Worm (Caenorhabditis elegans) whole organism, L1 larva: Measurements from ENCODE around the gene W09D6.4.

ENCODE experiments used
- C34B4.2 ChIP-seq: sonication (generic microtip); optimal IDR thresholded peaks from 2 replicates; lab custom pipeline; 2017; ENCODE audit warnings: mild to moderate bottlenecking, missing genetic modification characterization, missing compliant biosample characterization
- Y116A8C.19 ChIP-seq: sonication (generic microtip); optimal IDR thresholded peaks from 2 replicates; lab custom pipeline; 2016; ENCODE audit warnings: missing compliant biosample characterization, missing genetic modification characterization, borderline replicate concordance
- aha-1 ChIP-seq: fragments of 150-350 bp; optimal IDR thresholded peaks from 2 replicates; lab custom pipeline; 2014; ENCODE audit warnings: missing biosample characterization, missing genetic modification characterization
- alr-1 ChIP-seq: fragments of 200-800 bp; sonication (Bioruptor generic); optimal IDR thresholded peaks from 2 replicates; lab custom pipeline; 2018; ENCODE audit warnings: borderline replicate concordance, mild to moderate bottlenecking, missing genetic modification characterization, missing compliant biosample characterization
- blmp-1 ChIP-seq: fragments of 150-350 bp; optimal IDR thresholded peaks from 2 replicates; lab custom pipeline; 2014; ENCODE audit warnings: missing biosample characterization, missing genetic modification characterization
- ceh-82 ChIP-seq, 3 experiments: fragments of 150-350 bp in 1 of 3; sonication (generic microtip) in 2 of 3; optimal IDR thresholded peaks; 2 replicates each; lab custom pipeline; 2014 to 2017; ENCODE audit warnings: missing biosample characterization in 3 of 3, missing genetic modification characterization in 3 of 3
- ceh-88 ChIP-seq: fragments of 200-800 bp; sonication (Bioruptor generic); IDR thresholded peaks from 2 replicates; pipeline ENCODE4 v1.3.6; 2022; ENCODE audit warnings: missing genetic modification characterization, missing compliant biosample characterization
- ceh-90 ChIP-seq: sonication (generic microtip); optimal IDR thresholded peaks from 2 replicates; lab custom pipeline; 2016; ENCODE audit warnings: missing genetic modification characterization, missing compliant biosample characterization
- dpl-1 ChIP-seq, 3 experiments: fragments of 150-350 bp in 2 of 3; sonication (generic microtip) in 1 of 3; optimal IDR thresholded peaks; 2 replicates each; lab custom pipeline; 2014 to 2017; ENCODE audit warnings: missing biosample characterization in 3 of 3, missing genetic modification characterization in 3 of 3, missing genetic modification reagents in 3 of 3
- efl-1 ChIP-seq, 4 experiments: fragments of 150-350 bp; optimal IDR thresholded peaks in 3 of 4; peaks in 1 of 4; 1 replicate in 1 of 4; 2 replicates in 3 of 4; lab custom pipeline; 2014; ENCODE audit warnings: missing biosample characterization in 2 of 4, missing genetic modification characterization in 2 of 4, missing genetic modification reagents in 2 of 4
- egl-13 ChIP-seq: sonication (generic microtip); optimal IDR thresholded peaks from 2 replicates; lab custom pipeline; 2016; ENCODE audit warnings: missing genotype, missing genetic modification reagents, missing genetic modification characterization, missing compliant biosample characterization
- egl-27 ChIP-seq, 2 experiments: fragments of 150-350 bp in 1 of 2; sonication (generic microtip); optimal IDR thresholded peaks; 3 replicates each; lab custom pipeline; 2017 to 2018; ENCODE audit warnings: missing biosample characterization in 2 of 2, missing genetic modification characterization in 2 of 2, missing genetic modification reagents in 2 of 2
- elt-2 ChIP-seq: sonication (generic microtip); optimal IDR thresholded peaks from 2 replicates; lab custom pipeline; 2016; ENCODE audit warnings: missing genetic modification characterization, mild to moderate bottlenecking, inconsistent platforms, missing compliant biosample characterization, missing genetic modification reagents
- elt-3 ChIP-seq, 6 experiments: fragments of 150-350 bp in 1 of 6; sonication (generic microtip); optimal IDR thresholded peaks; 2 replicates each; lab custom pipeline; 2017 to 2018; ENCODE audit warnings: missing biosample characterization in 6 of 6, missing genetic modification characterization in 6 of 6, inconsistent platforms in 1 of 6
- ets-5 ChIP-seq: fragments of 200-800 bp; sonication (Bioruptor generic); IDR thresholded peaks from 2 replicates; pipeline ENCODE4 v1.3.6; 2022; ENCODE audit warnings: missing genetic modification characterization, missing compliant biosample characterization
- fkh-10 ChIP-seq: sonication (generic microtip); optimal IDR thresholded peaks from 2 replicates; lab custom pipeline; 2017; ENCODE audit warnings: missing biosample characterization, missing genetic modification reagents, missing genetic modification characterization
- fos-1 ChIP-seq: fragments of 150-350 bp; optimal IDR thresholded peaks from 2 replicates; lab custom pipeline; 2014; ENCODE audit warnings: missing biosample characterization, missing genetic modification characterization
- grh-1 ChIP-seq: fragments of 200-800 bp; sonication (Bioruptor generic); IDR thresholded peaks from 2 replicates; pipeline ENCODE4 v1.3.6; 2022; ENCODE audit warnings: missing genetic modification reagents, missing genetic modification characterization, missing compliant biosample characterization
- hlh-17 ChIP-seq: fragments of 200-800 bp; sonication (Bioruptor generic); optimal IDR thresholded peaks from 2 replicates; lab custom pipeline; 2018; ENCODE audit warnings: missing genetic modification characterization, mild to moderate bottlenecking, missing compliant biosample characterization, moderate library complexity, borderline replicate concordance
- hpl-2 ChIP-seq: fragments of 150-350 bp; optimal IDR thresholded peaks from 2 replicates; lab custom pipeline; 2014; ENCODE audit warnings: missing biosample characterization, missing genetic modification reagents, missing genetic modification characterization
- isw-1 ChIP-seq: fragments of 200-800 bp; sonication (Bioruptor generic); IDR thresholded peaks from 2 replicates; pipeline ENCODE4 v1.3.6; 2022; ENCODE audit warnings: missing genetic modification characterization, missing compliant biosample characterization
- jun-1 ChIP-seq: fragments of 150-350 bp; optimal IDR thresholded peaks from 2 replicates; lab custom pipeline; 2014; ENCODE audit warnings: missing biosample characterization, missing genetic modification reagents, missing genetic modification characterization
- lin-14 ChIP-seq: fragments of 200-800 bp; sonication (Bioruptor generic); optimal IDR thresholded peaks from 2 replicates; lab custom pipeline; 2018; ENCODE audit warnings: mild to moderate bottlenecking, missing genetic modification characterization, moderate library complexity, missing compliant biosample characterization
- lin-35 ChIP-seq, 2 experiments: fragments of 150-350 bp; optimal IDR thresholded peaks; 2 replicates each; lab custom pipeline; 2014; ENCODE audit warnings: missing biosample characterization in 2 of 2, missing genetic modification characterization in 2 of 2, missing genetic modification reagents in 2 of 2
- lsy-2 ChIP-seq, 2 experiments: fragments of 150-350 bp; optimal IDR thresholded peaks; 2 replicates each; lab custom pipeline; 2014; ENCODE audit warnings: missing biosample characterization in 2 of 2, missing genetic modification characterization in 2 of 2
- mdl-1 ChIP-seq, 2 experiments: fragments of 150-350 bp; optimal IDR thresholded peaks; 2 replicates each; lab custom pipeline; 2014 to 2017; ENCODE audit warnings: missing biosample characterization in 2 of 2, missing genetic modification characterization in 2 of 2, inconsistent platforms in 1 of 2
- mef-2 ChIP-seq: fragments of 150-350 bp; optimal IDR thresholded peaks from 2 replicates; lab custom pipeline; 2014; ENCODE audit warnings: missing biosample characterization, missing genetic modification characterization
- mep-1 ChIP-seq: fragments of 150-350 bp; optimal IDR thresholded peaks from 2 replicates; lab custom pipeline; 2014; ENCODE audit warnings: missing biosample characterization, missing genetic modification characterization
- nhr-11 ChIP-seq: fragments of 150-350 bp; optimal IDR thresholded peaks from 2 replicates; lab custom pipeline; 2014; ENCODE audit warnings: missing biosample characterization, missing genetic modification characterization
- nhr-20 ChIP-seq: sonication (generic microtip); optimal IDR thresholded peaks from 2 replicates; lab custom pipeline; 2016; ENCODE audit warnings: mild to moderate bottlenecking, missing genetic modification characterization, missing compliant biosample characterization
- nhr-28 ChIP-seq: fragments of 150-350 bp; optimal IDR thresholded peaks from 2 replicates; lab custom pipeline; 2014; ENCODE audit warnings: missing biosample characterization, missing genetic modification characterization
- nhr-47 ChIP-seq: sonication (generic microtip); optimal IDR thresholded peaks from 2 replicates; lab custom pipeline; 2016; ENCODE audit warnings: mild to moderate bottlenecking, missing genetic modification characterization, moderate library complexity, missing compliant biosample characterization
- nhr-77 ChIP-seq: fragments of 150-350 bp; optimal IDR thresholded peaks from 2 replicates; lab custom pipeline; 2014; ENCODE audit warnings: missing biosample characterization, missing genetic modification characterization
- nhr-84 ChIP-seq: sonication (generic microtip); optimal IDR thresholded peaks from 2 replicates; lab custom pipeline; 2017; ENCODE audit warnings: missing biosample characterization, missing genetic modification characterization
- nhr-85 ChIP-seq: sonication (generic microtip); peaks from one replicate; lab custom pipeline; 2016; ENCODE audit warnings: missing genetic modification characterization, inconsistent platforms, missing compliant biosample characterization
- nhr-90 ChIP-seq: sonication (generic microtip); optimal IDR thresholded peaks from 2 replicates; lab custom pipeline; 2016; ENCODE audit warnings: mild to moderate bottlenecking, missing genetic modification characterization, missing compliant biosample characterization; ENCODE audit not compliant: poor library complexity
- pax-3 ChIP-seq: fragments of 200-800 bp; sonication (Bioruptor generic); optimal IDR thresholded peaks from 2 replicates; lab custom pipeline; 2018; ENCODE audit warnings: mild to moderate bottlenecking, missing genetic modification characterization, moderate library complexity, missing compliant biosample characterization
- pqm-1 ChIP-seq: sonication (generic microtip); optimal IDR thresholded peaks from 3 replicates; lab custom pipeline; 2017; ENCODE audit warnings: missing biosample characterization, missing genetic modification characterization
- rnt-1 ChIP-seq: sonication (generic microtip); optimal IDR thresholded peaks from 2 replicates; lab custom pipeline; 2016; ENCODE audit warnings: mild to moderate bottlenecking, missing genetic modification characterization, moderate library complexity, missing compliant biosample characterization
- snu-23 ChIP-seq: sonication (generic microtip); optimal IDR thresholded peaks from 2 replicates; lab custom pipeline; 2016; ENCODE audit warnings: missing genetic modification characterization, missing compliant biosample characterization
- tbx-2 ChIP-seq: sonication (generic microtip); optimal IDR thresholded peaks from 2 replicates; lab custom pipeline; 2016; ENCODE audit warnings: missing genetic modification characterization, missing compliant biosample characterization
- tlp-1 ChIP-seq: fragments of 150-350 bp; optimal IDR thresholded peaks from 2 replicates; lab custom pipeline; 2014; ENCODE audit warnings: missing biosample characterization, missing genetic modification characterization
- unc-62 ChIP-seq: fragments of 150-350 bp; optimal IDR thresholded peaks from 2 replicates; lab custom pipeline; 2014; ENCODE audit warnings: missing biosample characterization, missing genetic modification reagents, missing genetic modification characterization
- unc-86 ChIP-seq: sonication (generic microtip); optimal IDR thresholded peaks from 2 replicates; lab custom pipeline; 2016; ENCODE audit warnings: missing genetic modification characterization, missing compliant biosample characterization
- unc-98 ChIP-seq: fragments of 200-800 bp; sonication (Bioruptor generic); IDR thresholded peaks from 2 replicates; pipeline ENCODE4 v1.3.6; 2022; ENCODE audit warnings: missing genetic modification characterization, missing compliant biosample characterization
- zag-1 ChIP-seq: fragments of 150-350 bp; optimal IDR thresholded peaks from 2 replicates; lab custom pipeline; 2014; ENCODE audit warnings: missing biosample characterization, missing genetic modification characterization
- zip-4 ChIP-seq: fragments of 200-800 bp; sonication (Bioruptor generic); optimal IDR thresholded peaks from 2 replicates; lab custom pipeline; 2018; ENCODE audit warnings: mild to moderate bottlenecking, missing genetic modification characterization, moderate library complexity, missing compliant biosample characterization

The W09D6.4 gene

DNA sequence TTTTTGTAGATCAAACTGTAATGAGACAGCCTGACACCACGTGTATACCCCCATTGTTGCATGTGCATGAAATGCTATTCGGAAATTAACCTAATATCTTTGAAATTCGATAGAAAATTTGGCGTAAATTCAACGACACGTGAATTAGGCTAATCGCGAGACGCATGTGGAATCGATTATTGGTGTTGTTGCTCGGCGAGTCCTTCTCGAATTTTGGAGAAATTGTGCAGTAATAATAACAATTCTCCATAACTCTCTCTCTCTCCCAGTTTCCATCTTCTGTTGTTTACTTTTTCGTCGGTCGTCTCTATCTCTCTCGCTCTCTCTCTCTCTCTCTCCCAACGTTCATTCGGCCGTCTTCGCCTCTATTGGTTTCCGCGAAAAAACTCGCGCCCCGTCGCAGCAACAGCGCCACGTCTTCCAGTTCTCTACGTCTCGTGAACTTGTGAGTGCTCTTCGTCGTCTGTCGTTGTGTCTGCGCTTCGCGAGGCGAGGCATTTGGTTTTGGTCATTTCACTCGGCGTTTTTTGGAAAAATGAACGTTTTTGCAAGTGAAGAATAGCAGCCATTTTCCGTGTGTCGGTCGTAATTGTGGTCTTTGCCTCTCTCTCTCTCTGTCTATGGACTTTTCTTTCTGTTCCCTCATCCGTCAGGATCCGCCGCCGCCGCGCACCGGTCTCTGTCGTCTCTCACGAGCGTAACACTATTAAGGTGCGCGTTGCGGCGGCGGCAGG lies 24.8 kb upstream of the W09D6.4 start (continued):
- TF ChIP-seq nhr-28 (no peak), nhr-47 (peak; percentile 72), zag-1 (tag; lab: Kevin White, UChicago) (no peak), pax-3 (tag; lab: Kevin White, UChicago) (peak; percentile 39), unc-86 (tag; lab: Kevin White, UChicago) (peak; percentile 46), mef-2 (tag; lab: Kevin White, UChicago) (no peak), nhr-84 (tag; lab: Kevin White, UChicago) (no peak), nhr-77 (peak; percentile 13), isw-1 (GFP tag; lab: Robert Waterston, UW) (peak; percentile 48), egl-13 (tag; lab: Kevin White, UChicago) (no peak), ceh-90 (tag; lab: Kevin White, UChicago) (no peak), fos-1 (tag; lab: Kevin White, UChicago) (no peak), dpl-1 (GFP tag; optimal IDR thresholded peaks at IDR 0.05; lab: Kevin White, UChicago) (peak; percentile 40 to 49 (median 42)), blmp-1 (tag; lab: Kevin White, UChicago) (peak; percentile 87), nhr-90 (tag; lab: Kevin White, UChicago) (peak; percentile 22), aha-1 (tag; lab: Kevin White, UChicago) (no peak), alr-1 (tag; lab: Kevin White, UChicago) (no peak), snu-23 (peak; percentile 62), rnt-1 (tag; lab: Kevin White, UChicago) (no peak), mdl-1 (tag; optimal IDR thresholded peaks at IDR 0.05; lab: Kevin White, UChicago) (peak in 1 of 2 experiments; percentile 48), lsy-2 (tag; optimal IDR thresholded peaks at IDR 0.05; lab: Kevin White, UChicago) (peak; percentile 37 to 70)

DNA sequence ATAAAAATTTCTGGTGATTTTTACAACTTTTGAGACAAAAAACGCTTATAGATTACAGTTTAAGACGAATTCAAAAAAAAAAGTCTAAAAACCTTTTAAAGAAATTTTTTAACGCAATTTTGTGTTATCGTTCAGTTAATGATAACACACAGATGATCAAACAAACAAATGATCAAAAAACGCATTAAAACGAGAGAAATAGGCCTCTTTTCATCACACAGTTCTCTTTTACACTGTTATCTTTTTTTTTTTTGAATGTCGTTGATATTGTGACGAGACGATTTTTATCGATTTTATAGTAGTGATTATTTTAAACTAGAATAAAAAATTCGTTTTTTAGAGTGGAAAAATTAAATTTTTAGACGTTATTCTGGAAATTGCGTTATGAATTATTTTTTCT lies 19.8 kb upstream of the W09D6.4 start:
- no peak for TF ChIP-seq nhr-11 (tag; lab: Kevin White, UChicago)
- TF ChIP-seq elt-2 (tag; lab: Kevin White, UChicago), result peak; percentile 75
- no peak for TF ChIP-seq jun-1 (tag; lab: Kevin White, UChicago)
- peak in 1 of 6 experiments; percentile 49 for TF ChIP-seq elt-3 (tag; optimal IDR thresholded peaks at IDR 0.05; lab: Kevin White, UChicago)
- no peak for TF ChIP-seq C34B4.2 (tag; lab: Kevin White, UChicago)
- TF ChIP-seq mef-2 (tag; lab: Kevin White, UChicago), result no peak
- TF ChIP-seq hpl-2, result no peak
- peak in 1 of 2 experiments; percentile 37 for TF ChIP-seq lin-35 (GFP tag; optimal IDR thresholded peaks at IDR 0.05; lab: Kevin White, UChicago)
- no peak for TF ChIP-seq ceh-88 (GFP tag; lab: Robert Waterston, UW)
- peak; percentile 8 for TF ChIP-seq snu-23
- TF ChIP-seq unc-98 (GFP tag; lab: Robert Waterston, UW), result no peak
- no peak for TF ChIP-seq egl-13 (tag; lab: Kevin White, UChicago)
- TF ChIP-seq lin-14 (GFP tag; lab: Kevin White, UChicago), result peak; percentile 45
- no peak for TF ChIP-seq ceh-82 (tag; optimal IDR thresholded peaks at IDR 0.05; lab: Kevin White, UChicago)
- peak in 2 of 3 experiments; percentile 1 to 15 for TF ChIP-seq dpl-1 (GFP tag; optimal IDR thresholded peaks at IDR 0.05; lab: Kevin White, UChicago)
- no peak for TF ChIP-seq efl-1 (optimal IDR thresholded peaks at IDR 0.05; lab: Kevin White, UChicago)
- peak in 1 of 2 experiments; percentile 19 for TF ChIP-seq efl-1 (GFP tag; optimal IDR thresholded peaks at IDR 0.05 in 1 of 2; lab: Kevin White, UChicago)
- TF ChIP-seq pqm-1 (tag; lab: Kevin White, UChicago), result peak; percentile 3
- TF ChIP-seq Y116A8C.19, result no peak
- no peak for TF ChIP-seq nhr-77

ce11 chrIII:11063259-11063658 lies 16.3 kb upstream of the W09D6.4 start, which contains the start of gene rsa-2:
TSS of gene rsa-2 (plus strand) at chrIII:11063479.
- TF ChIP-seq efl-1 (optimal IDR thresholded peaks at IDR 0.05; lab: Kevin White, UChicago) (peak; percentile 82 to 95), efl-1 (GFP tag; optimal IDR thresholded peaks at IDR 0.05 in 1 of 2; lab: Kevin White, UChicago) (peak; percentile 96 to 100), ceh-82 (tag; optimal IDR thresholded peaks at IDR 0.05; lab: Kevin White, UChicago) (peak; percentile 50 to 70 (median 67)), nhr-47 (peak; percentile 80), grh-1 (GFP tag; lab: Robert Waterston, UW) (peak; percentile 44; the same call in 1 of the 2 replicates), tbx-2 (tag; lab: Kevin White, UChicago) (peak; percentile 67), nhr-85 (tag; lab: Kevin White, UChicago) (no peak), egl-27 (tag; optimal IDR thresholded peaks at IDR 0.05; lab: Kevin White, UChicago) (no peak), tlp-1 (tag; lab: Kevin White, UChicago) (no peak), unc-62 (GFP tag; lab: Kevin White, UChicago) (no peak), ceh-90 (tag; lab: Kevin White, UChicago) (no peak), nhr-20 (peak; percentile 46), ets-5 (GFP tag; lab: Robert Waterston, UW) (no peak), mep-1 (tag; lab: Kevin White, UChicago) (peak; percentile 70), hlh-17 (GFP tag; lab: Kevin White, UChicago) (no peak), fkh-10 (no peak), zip-4 (GFP tag; lab: Kevin White, UChicago) (no peak), fos-1 (tag; lab: Kevin White, UChicago) (no peak)
